Worm (Caenorhabditis elegans): ENCODE results near the gene noah-2.
A peak's percentile ranks its signal among the peaks of the same experiment; 100 is the strongest.

The noah-2 gene

ce11 chrIV:14070992-14071289 is 20.1 kb upstream of the noah-2 start (continued):
- TF ChIP-seq ZK546.5 (tag; optimal IDR thresholded peaks at IDR 0.05) = peak in 1 of 2 experiments; percentile 57
- no peak for TF ChIP-seq daf-8 (GFP tag; IDR thresholded peaks at IDR 0.05)
- no peak for TF ChIP-seq nhr-76 (tag; optimal IDR thresholded peaks at IDR 0.05)
- no peak for TF ChIP-seq ceh-82 (tag; optimal IDR thresholded peaks at IDR 0.05)
- TF ChIP-seq nhr-28 (tag; optimal IDR thresholded peaks at IDR 0.05) = peak; percentile 69
- TF ChIP-seq Y105C5A.15 (GFP tag; IDR thresholded peaks at IDR 0.05) = no peak
- peak; percentile 76 for TF ChIP-seq dpl-1 (GFP tag; optimal IDR thresholded peaks at IDR 0.05)
- TF ChIP-seq skn-1 (tag; optimal IDR thresholded peaks at IDR 0.05) = peak; percentile 16
- peak; percentile 80 for TF ChIP-seq ztf-7 (tag; optimal IDR thresholded peaks at IDR 0.05)
- no peak for TF ChIP-seq ceh-28 (tag; optimal IDR thresholded peaks at IDR 0.05)
- TF ChIP-seq dmd-8 (GFP tag; IDR thresholded peaks at IDR 0.05) = no peak
- peak; percentile 68 for TF ChIP-seq hlh-11 (tag; optimal IDR thresholded peaks at IDR 0.05)
- TF ChIP-seq vab-7 (GFP tag; IDR thresholded peaks at IDR 0.05) = 0 out of 2 replicates have a peak, but pooled peaks have one; percentile 3
- peak; percentile 19 to 90 for TF ChIP-seq lsy-2 (tag; optimal IDR thresholded peaks at IDR 0.05)
- TF ChIP-seq lin-39 (tag; optimal IDR thresholded peaks at IDR 0.05) = no peak
- no peak for TF ChIP-seq gei-8 (GFP tag; optimal IDR thresholded peaks at IDR 0.05)
- peak; percentile 56 for TF ChIP-seq rbr-2 (tag; optimal IDR thresholded peaks at IDR 0.05)
- TF ChIP-seq mxl-3 (GFP tag; optimal IDR thresholded peaks at IDR 0.05) = peak; percentile 30
- no peak for TF ChIP-seq egl-43 (GFP tag; IDR thresholded peaks at IDR 0.05)
- TF ChIP-seq madf-5 (GFP tag; IDR thresholded peaks at IDR 0.05) = no peak
- TF ChIP-seq ceh-20 (GFP tag; IDR thresholded peaks at IDR 0.05) = peak; percentile 37; the same call in 1 of the 2 replicates
- TF ChIP-seq nhr-102 (tag; optimal IDR thresholded peaks at IDR 0.05) = peak; percentile 44
- TF ChIP-seq snpc-1.2 (GFP tag; IDR thresholded peaks at IDR 0.05) = peak; percentile 96
- TF ChIP-seq nhr-6 (tag; optimal IDR thresholded peaks at IDR 0.05) = peak; percentile 78
- peak in 1 of 2 experiments; percentile 23 for TF ChIP-seq daf-16 (GFP tag; optimal IDR thresholded peaks at IDR 0.05)
- TF ChIP-seq daf-16 (tag; optimal IDR thresholded peaks at IDR 0.05) = peak; percentile 61
- no peak for TF ChIP-seq attf-4 (tag; optimal IDR thresholded peaks at IDR 0.05)
- TF ChIP-seq F44E2.7 (GFP tag; IDR thresholded peaks at IDR 0.05) = no peak
- peak in 1 of 2 experiments; percentile 65 for TF ChIP-seq hif-1 (tag; optimal IDR thresholded peaks at IDR 0.05)
- no peak for TF ChIP-seq nhr-111 (GFP tag; optimal IDR thresholded peaks at IDR 0.05)
- no peak for TF ChIP-seq ceh-32 (tag; optimal IDR thresholded peaks at IDR 0.05; ENCODE audit: poor library complexity)
- TF ChIP-seq nhr-77 (tag; optimal IDR thresholded peaks at IDR 0.05) = peak; percentile 9
- no peak for TF ChIP-seq nhr-48 (tag; optimal IDR thresholded peaks at IDR 0.05)
- peak; percentile 81 for TF ChIP-seq dve-1 (tag; optimal IDR thresholded peaks at IDR 0.05; ENCODE audit: insufficient read depth)
- no peak for TF ChIP-seq spr-3 (GFP tag; optimal IDR thresholded peaks at IDR 0.05)
- TF ChIP-seq F49E8.2 (tag; optimal IDR thresholded peaks at IDR 0.05; ENCODE audit: borderline replicate concordance) = peak; percentile 72
- 0 out of 2 replicates have a peak, but pooled peaks have one; percentile 26 for TF ChIP-seq arid-1 (GFP tag; conservative IDR thresholded peaks at IDR 0.05)
- no peak for TF ChIP-seq T20F7.1 (GFP tag; optimal IDR thresholded peaks at IDR 0.05)
- TF ChIP-seq ceh-44 (GFP tag; IDR thresholded peaks at IDR 0.05) = peak; percentile 43; the same call in 1 of the 2 replicates
- TF ChIP-seq daf-19 (GFP tag; conservative IDR thresholded peaks at IDR 0.05) = no peak
- no peak for TF ChIP-seq F26F4.8 (GFP tag; conservative IDR thresholded peaks at IDR 0.05)
- TF ChIP-seq zip-11 (GFP tag; IDR thresholded peaks at IDR 0.05) = no peak
- TF ChIP-seq unc-130 (GFP tag; optimal IDR thresholded peaks at IDR 0.05) = peak; percentile 79
- peak; percentile 7 for TF ChIP-seq spr-1 (tag; optimal IDR thresholded peaks at IDR 0.05)
- TF ChIP-seq madf-9 (GFP tag; conservative IDR thresholded peaks at IDR 0.05) = peak; percentile 53; the same call in 1 of the 2 replicates
- 0 out of 2 replicates have a peak, but pooled peaks have one; percentile 29 for TF ChIP-seq ctbp-1 (GFP tag; IDR thresholded peaks at IDR 0.05)
- TF ChIP-seq aly-2 (tag; optimal IDR thresholded peaks at IDR 0.05) = no peak
- peak; percentile 66 for TF ChIP-seq nhr-11 (tag; optimal IDR thresholded peaks at IDR 0.05)
- TF ChIP-seq lin-1 (GFP tag; IDR thresholded peaks at IDR 0.05) = no peak
- no peak for TF ChIP-seq zip-2 (tag; optimal IDR thresholded peaks at IDR 0.05)
- no peak for TF ChIP-seq unc-39 (tag; optimal IDR thresholded peaks at IDR 0.05)
- TF ChIP-seq hmg-1.1 (GFP tag; IDR thresholded peaks at IDR 0.05) = peak; percentile 70
- peak; percentile 89 for TF ChIP-seq mep-1 (tag; optimal IDR thresholded peaks at IDR 0.05)
